Worm (Caenorhabditis elegans) whole organism, young adult: ENCODE data around the gene clc-6.

Experiments
- C06A6.2 ChIP-seq: fragments of 200-800 bp; sonication (Bioruptor generic); conservative IDR thresholded peaks from 2 replicates; pipeline ENCODE4 v1.3.6; 2022; ENCODE audit warnings: missing genetic modification characterization, missing compliant biosample characterization
- F10E7.11 ChIP-seq: sonication (generic microtip); optimal IDR thresholded peaks from 2 replicates; lab custom pipeline; 2017; ENCODE audit warnings: mild to moderate bottlenecking, missing genetic modification characterization, moderate library complexity, missing compliant biosample characterization
- F39B2.1 ChIP-seq: fragments of 200-800 bp; sonication (Bioruptor generic); IDR thresholded peaks from 2 replicates; pipeline ENCODE4 v1.3.6; 2022; ENCODE audit warnings: missing genetic modification reagents, missing genetic modification characterization, missing compliant biosample characterization
- F49E8.2 ChIP-seq: sonication (generic microtip); optimal IDR thresholded peaks from 3 replicates; lab custom pipeline; 2017; ENCODE audit warnings: missing genetic modification characterization, mild to moderate bottlenecking, missing compliant biosample characterization, antibody characterized with exemption, moderate library complexity; ENCODE audit not compliant: insufficient read depth
- F57C9.4 ChIP-seq: sonication (generic microtip); optimal IDR thresholded peaks from 2 replicates; lab custom pipeline; 2017; ENCODE audit warnings: mild to moderate bottlenecking, missing genetic modification characterization, missing compliant biosample characterization
- K12H6.12 ChIP-seq: fragments of 200-800 bp; sonication (Bioruptor generic); optimal IDR thresholded peaks from 2 replicates; lab custom pipeline; 2018; ENCODE audit warnings: mild to moderate bottlenecking, missing genetic modification characterization, missing compliant biosample characterization
- T26A5.8 ChIP-seq: sonication (generic microtip); optimal IDR thresholded peaks from 2 replicates; lab custom pipeline; 2016; ENCODE audit warnings: missing genetic modification characterization, missing compliant biosample characterization
- Y53G8AR.9 ChIP-seq: fragments of 200-800 bp; sonication (Bioruptor generic); conservative IDR thresholded peaks from 2 replicates; pipeline ENCODE4 v1.3.6; 2022; ENCODE audit warnings: missing genetic modification reagents, missing genetic modification characterization, missing compliant biosample characterization
- Y67H2A.10 ChIP-seq: fragments of 200-800 bp; sonication (Bioruptor generic); conservative IDR thresholded peaks from 2 replicates; pipeline ENCODE4 v1.3.6; 2022; ENCODE audit warnings: missing genetic modification reagents, missing genetic modification characterization, missing compliant biosample characterization
- ama-1 ChIP-seq, 3 experiments: fragments of 150-350 bp in 1 of 3; sonication (generic microtip) in 2 of 3; optimal IDR thresholded peaks; 2 replicates each; lab custom pipeline; 2014 to 2018; ENCODE audit warnings: missing biosample characterization in 2 of 3, missing genetic modification characterization in 2 of 3, missing genetic modification reagents in 2 of 3
- aptf-2 ChIP-seq: fragments of 200-800 bp; sonication (Bioruptor generic); conservative IDR thresholded peaks from 2 replicates; pipeline ENCODE4 v1.3.6; 2022; ENCODE audit warnings: missing genetic modification reagents, missing genetic modification characterization, missing compliant biosample characterization
- aptf-3 ChIP-seq: fragments of 200-800 bp; sonication (Bioruptor generic); IDR thresholded peaks from 2 replicates; pipeline ENCODE4 v1.3.6; 2022; ENCODE audit warnings: missing genetic modification characterization, missing compliant biosample characterization
- atf-7 ChIP-seq: sonication (generic microtip); optimal IDR thresholded peaks from 2 replicates; lab custom pipeline; 2017; ENCODE audit warnings: mild to moderate bottlenecking, missing genetic modification characterization, missing compliant biosample characterization
- attf-5 ChIP-seq: fragments of 200-800 bp; sonication (Bioruptor generic); optimal IDR thresholded peaks from 2 replicates; lab custom pipeline; 2018; ENCODE audit warnings: mild to moderate bottlenecking, missing genetic modification characterization, missing compliant biosample characterization
- bed-2 ChIP-seq: fragments of 200-800 bp; sonication (Bioruptor generic); IDR thresholded peaks from 2 replicates; pipeline ENCODE4 v1.3.6; 2022; ENCODE audit warnings: missing genetic modification reagents, missing genetic modification characterization, missing compliant biosample characterization
- ccch-3 ChIP-seq: fragments of 200-800 bp; sonication (Bioruptor generic); optimal IDR thresholded peaks from 2 replicates; lab custom pipeline; 2018; ENCODE audit warnings: mild to moderate bottlenecking, missing genetic modification characterization, missing compliant biosample characterization
- cebp-1 ChIP-seq, 2 experiments: fragments of 200-800 bp in 1 of 2; sonication (Bioruptor generic) in 1 of 2; sonication (generic microtip) in 1 of 2; IDR thresholded peaks in 1 of 2; optimal IDR thresholded peaks in 1 of 2; 2 replicates each; pipeline versions ENCODE4 v1.3.6 to Lab custom; 2017 to 2022; ENCODE audit warnings: missing compliant biosample characterization in 2 of 2, missing genetic modification characterization in 2 of 2, mild to moderate bottlenecking in 1 of 2, missing genetic modification reagents in 1 of 2, moderate library complexity in 1 of 2
- ceh-27 ChIP-seq: fragments of 200-800 bp; sonication (Bioruptor generic); optimal IDR thresholded peaks from 2 replicates; lab custom pipeline; 2018; ENCODE audit warnings: mild to moderate bottlenecking, missing genetic modification characterization, moderate library complexity, missing compliant biosample characterization
- ceh-40 ChIP-seq: fragments of 200-800 bp; sonication (Bioruptor generic); IDR thresholded peaks from 2 replicates; pipeline ENCODE4 v1.3.6; 2022; ENCODE audit warnings: missing genetic modification characterization, missing compliant biosample characterization
- dpff-1 ChIP-seq: sonication (generic microtip); optimal IDR thresholded peaks from 2 replicates; lab custom pipeline; 2017; ENCODE audit warnings: mild to moderate bottlenecking, missing genetic modification characterization, missing compliant biosample characterization
- egl-44 ChIP-seq: fragments of 200-800 bp; sonication (Bioruptor generic); IDR thresholded peaks from 2 replicates; pipeline ENCODE4 v1.3.6; 2022; ENCODE audit warnings: missing genetic modification reagents, missing genetic modification characterization, missing compliant biosample characterization
- hrde-1 ChIP-seq: sonication (generic microtip); optimal IDR thresholded peaks from 2 replicates; lab custom pipeline; 2016; ENCODE audit warnings: missing genetic modification characterization, mild to moderate bottlenecking, missing compliant biosample characterization, moderate library complexity, missing genotype, missing genetic modification reagents, borderline replicate concordance
- lin-40 ChIP-seq: sonication (generic microtip); optimal IDR thresholded peaks from 2 replicates; lab custom pipeline; 2016; ENCODE audit warnings: missing genetic modification characterization, mild to moderate bottlenecking, missing compliant biosample characterization, missing genotype, missing genetic modification reagents
- lin-54 ChIP-seq: fragments of 200-800 bp; sonication (Bioruptor generic); optimal IDR thresholded peaks from 2 replicates; lab custom pipeline; 2018; ENCODE audit warnings: mild to moderate bottlenecking, missing genetic modification characterization, missing compliant biosample characterization
- nhr-179 ChIP-seq: sonication (generic microtip); optimal IDR thresholded peaks from 2 replicates; lab custom pipeline; 2016; ENCODE audit warnings: mild to moderate bottlenecking, missing genetic modification characterization, missing compliant biosample characterization
- nhr-27 ChIP-seq: fragments of 200-800 bp; sonication (Bioruptor generic); optimal IDR thresholded peaks from 2 replicates; lab custom pipeline; 2018; ENCODE audit warnings: mild to moderate bottlenecking, missing genetic modification characterization, moderate library complexity, missing compliant biosample characterization
- nhr-80 ChIP-seq: sonication (generic microtip); optimal IDR thresholded peaks from 2 replicates; lab custom pipeline; 2016; ENCODE audit warnings: missing genetic modification characterization, missing compliant biosample characterization
- nhr-90 ChIP-seq: sonication (generic microtip); optimal IDR thresholded peaks from 2 replicates; lab custom pipeline; 2016; ENCODE audit warnings: missing genotype, mild to moderate bottlenecking, missing genetic modification characterization, missing compliant biosample characterization
- pbrm-1 ChIP-seq: fragments of 200-800 bp; sonication (Bioruptor generic); IDR thresholded peaks from 2 replicates; pipeline ENCODE4 v1.3.6; 2022; ENCODE audit warnings: missing genetic modification reagents, missing genetic modification characterization, missing compliant biosample characterization
- rpc-1 ChIP-seq, 2 experiments: fragments of 150-350 bp in 1 of 2; sonication (generic microtip) in 1 of 2; optimal IDR thresholded peaks; 2 replicates each; lab custom pipeline; 2014 to 2018; ENCODE audit warnings: missing biosample characterization in 1 of 2, missing genetic modification characterization in 1 of 2, missing genetic modification reagents in 1 of 2, missing genotype in 1 of 2
- sea-2 ChIP-seq: fragments of 200-800 bp; sonication (Bioruptor generic); IDR thresholded peaks from 2 replicates; pipeline ENCODE4 v1.3.6; 2022; ENCODE audit warnings: missing genetic modification characterization, missing compliant biosample characterization
- snpc-1.1 ChIP-seq: sonication (generic microtip); optimal IDR thresholded peaks from 2 replicates; lab custom pipeline; 2017; ENCODE audit warnings: missing genetic modification characterization, mild to moderate bottlenecking, missing compliant biosample characterization, antibody characterized with exemption, moderate library complexity, missing genotype, missing genetic modification reagents; ENCODE audit not compliant: insufficient read depth
- snpc-4 ChIP-seq, 5 experiments: fragments of 150-350 bp in 1 of 5; sonication (generic microtip) in 4 of 5; optimal IDR thresholded peaks; 2 replicates each; lab custom pipeline; 2014 to 2018; ENCODE audit warnings: missing genetic modification characterization in 5 of 5, missing biosample characterization in 3 of 5, antibody characterized with exemption in 2 of 5, mild to moderate bottlenecking in 2 of 5, missing compliant biosample characterization in 2 of 5, missing genotype in 2 of 5, moderate library complexity in 2 of 5, missing genetic modification reagents in 1 of 5
- unc-62 ChIP-seq: fragments of 150-350 bp; optimal IDR thresholded peaks from 2 replicates; lab custom pipeline; 2014; ENCODE audit warnings: missing biosample characterization, missing genetic modification reagents, missing genetic modification characterization
- xnd-1 ChIP-seq: sonication (generic microtip); optimal IDR thresholded peaks from 2 replicates; lab custom pipeline; 2016; ENCODE audit warnings: missing genotype, missing genetic modification reagents, missing genetic modification characterization, missing compliant biosample characterization
- ztf-25 ChIP-seq: fragments of 200-800 bp; sonication (Bioruptor generic); IDR thresholded peaks from 2 replicates; pipeline ENCODE4 v1.3.6; 2022; ENCODE audit warnings: missing genetic modification reagents, missing genetic modification characterization, missing compliant biosample characterization
- ztf-26 ChIP-seq: sonication (generic microtip); optimal IDR thresholded peaks from 2 replicates; lab custom pipeline; 2017; ENCODE audit warnings: missing genetic modification characterization, missing compliant biosample characterization

clc-6 gene

ce11 chrV:11174663-11175062 is 21.3 kb downstream of the clc-6 start (continued):
- TF ChIP-seq Y53G8AR.9 (GFP tag; lab: Robert Waterston, UW) (0 out of 2 replicates have a peak, but pooled peaks have one; percentile 30), ztf-25 (GFP tag; lab: Robert Waterston, UW) (no peak), hrde-1 (no peak), ccch-3 (GFP tag; lab: Kevin White, UChicago) (no peak), Y67H2A.10 (GFP tag; lab: Robert Waterston, UW) (no peak), pbrm-1 (GFP tag; lab: Robert Waterston, UW) (peak; percentile 51; the same call in 1 of the 2 replicates), sea-2 (no peak), F49E8.2 (tag; lab: Kevin White, UChicago) (no peak), unc-62 (GFP tag; lab: Kevin White, UChicago) (no peak), nhr-80 (tag; lab: Kevin White, UChicago) (no peak), F57C9.4 (tag; lab: Kevin White, UChicago) (no peak), ztf-26 (tag; lab: Kevin White, UChicago) (no peak), C06A6.2 (GFP tag; lab: Robert Waterston, UW) (no peak), atf-7 (tag; lab: Kevin White, UChicago) (no peak), K12H6.12 (tag; lab: Kevin White, UChicago) (no peak), ama-1 (optimal IDR thresholded peaks at IDR 0.05; lab: Kevin White, UChicago) (no peak), ama-1 (GFP tag; optimal IDR thresholded peaks at IDR 0.05; lab: Kevin White, UChicago) (no peak), F10E7.11 (tag; lab: Kevin White, UChicago) (no peak), attf-5 (GFP tag; lab: Kevin White, UChicago) (peak; percentile 18), aptf-2 (GFP tag; lab: Robert Waterston, UW) (no peak), nhr-179 (no peak), F39B2.1 (GFP tag; lab: Robert Waterston, UW) (no peak), snpc-4 (GFP tag; optimal IDR thresholded peaks at IDR 0.05; lab: Kevin White, UChicago) (peak; percentile 76), snpc-4 (tag; optimal IDR thresholded peaks at IDR 0.05; lab: Kevin White, UChicago) (peak; percentile 90 to 98 (median 95)), rpc-1 (optimal IDR thresholded peaks at IDR 0.05; lab: Kevin White, UChicago) (peak; percentile 36), rpc-1 (tag; optimal IDR thresholded peaks at IDR 0.05; lab: Kevin White, UChicago) (peak; percentile 60), egl-44 (GFP tag; lab: Robert Waterston, UW) (no peak), lin-40 (tag; lab: Kevin White, UChicago) (peak; percentile 15), T26A5.8 (no peak), ceh-40 (GFP tag; lab: Robert Waterston, UW) (no peak), cebp-1 (GFP tag; IDR thresholded peaks at IDR 0.05; lab: Robert Waterston, UW) (no peak), cebp-1 (tag; optimal IDR thresholded peaks at IDR 0.05; lab: Kevin White, UChicago) (peak; percentile 24), lin-54 (no peak), nhr-27 (tag; lab: Kevin White, UChicago) (no peak), ceh-27 (GFP tag; lab: Kevin White, UChicago) (no peak), xnd-1 (tag; lab: Kevin White, UChicago) (no peak)

ce11 chrV:11172667-11173066 is 23.3 kb downstream of the clc-6 start:
- no peak for TF ChIP-seq Y53G8AR.9 (GFP tag; lab: Robert Waterston, UW)
- no peak for TF ChIP-seq snpc-1.1 (tag; lab: Kevin White, UChicago)
- TF ChIP-seq dpff-1 (tag; lab: Kevin White, UChicago) = no peak
- no peak for TF ChIP-seq aptf-3 (GFP tag; lab: Robert Waterston, UW)
- no peak for TF ChIP-seq nhr-90
- no peak for TF ChIP-seq bed-2
